Worm (Caenorhabditis elegans) whole organism, L1 larva: ENCODE measurements around the gene col-84.

ENCODE experiments used
- C04F5.9 ChIP-seq: sonication (generic microtip); optimal IDR thresholded peaks from 2 replicates; lab custom pipeline; 2016; ENCODE audit warnings: missing genetic modification characterization, missing compliant biosample characterization
- C16A3.4 ChIP-seq: fragments of 150-350 bp; optimal IDR thresholded peaks from 2 replicates; lab custom pipeline; 2014; ENCODE audit warnings: missing biosample characterization, missing genetic modification characterization
- F16B12.6 ChIP-seq: fragments of 150-350 bp; optimal IDR thresholded peaks from 2 replicates; lab custom pipeline; 2014; ENCODE audit warnings: missing biosample characterization, missing genetic modification characterization
- Y116A8C.19 ChIP-seq: sonication (generic microtip); optimal IDR thresholded peaks from 2 replicates; lab custom pipeline; 2016; ENCODE audit warnings: missing compliant biosample characterization, missing genetic modification characterization, borderline replicate concordance
- blmp-1 ChIP-seq: fragments of 150-350 bp; optimal IDR thresholded peaks from 2 replicates; lab custom pipeline; 2014; ENCODE audit warnings: missing biosample characterization, missing genetic modification characterization
- ceh-63 ChIP-seq: fragments of 200-800 bp; sonication (Bioruptor generic); optimal IDR thresholded peaks from 2 replicates; lab custom pipeline; 2018; ENCODE audit warnings: mild to moderate bottlenecking, missing genetic modification characterization, missing compliant biosample characterization
- ceh-8 ChIP-seq: fragments of 200-800 bp; sonication (Bioruptor generic); optimal IDR thresholded peaks from 2 replicates; lab custom pipeline; 2018; ENCODE audit warnings: mild to moderate bottlenecking, missing genetic modification characterization, moderate library complexity, missing compliant biosample characterization
- ceh-90 ChIP-seq: sonication (generic microtip); optimal IDR thresholded peaks from 2 replicates; lab custom pipeline; 2016; ENCODE audit warnings: missing genetic modification characterization, missing compliant biosample characterization
- dpl-1 ChIP-seq, 3 experiments: fragments of 150-350 bp in 2 of 3; sonication (generic microtip) in 1 of 3; optimal IDR thresholded peaks; 2 replicates each; lab custom pipeline; 2014 to 2017; ENCODE audit warnings: missing biosample characterization in 3 of 3, missing genetic modification characterization in 3 of 3, missing genetic modification reagents in 3 of 3
- dsc-1 ChIP-seq: sonication (generic microtip); optimal IDR thresholded peaks from 2 replicates; lab custom pipeline; 2016; ENCODE audit warnings: mild to moderate bottlenecking, missing genetic modification characterization, missing compliant biosample characterization
- efl-1 ChIP-seq, 4 experiments: fragments of 150-350 bp; optimal IDR thresholded peaks in 3 of 4; peaks in 1 of 4; 1 replicate in 1 of 4; 2 replicates in 3 of 4; lab custom pipeline; 2014; ENCODE audit warnings: missing biosample characterization in 2 of 4, missing genetic modification characterization in 2 of 4, missing genetic modification reagents in 2 of 4
- ets-5 ChIP-seq: fragments of 200-800 bp; sonication (Bioruptor generic); IDR thresholded peaks from 2 replicates; pipeline ENCODE4 v1.3.6; 2022; ENCODE audit warnings: missing genetic modification characterization, missing compliant biosample characterization
- fkh-10 ChIP-seq: sonication (generic microtip); optimal IDR thresholded peaks from 2 replicates; lab custom pipeline; 2017; ENCODE audit warnings: missing biosample characterization, missing genetic modification reagents, missing genetic modification characterization
- fkh-4 ChIP-seq: sonication (generic microtip); optimal IDR thresholded peaks from 2 replicates; lab custom pipeline; 2016; ENCODE audit warnings: missing compliant biosample characterization, missing genetic modification characterization, borderline replicate concordance
- fkh-8 ChIP-seq: sonication (generic microtip); optimal IDR thresholded peaks from 2 replicates; lab custom pipeline; 2016; ENCODE audit warnings: mild to moderate bottlenecking, missing genetic modification characterization, missing compliant biosample characterization
- grh-1 ChIP-seq: fragments of 200-800 bp; sonication (Bioruptor generic); IDR thresholded peaks from 2 replicates; pipeline ENCODE4 v1.3.6; 2022; ENCODE audit warnings: missing genetic modification reagents, missing genetic modification characterization, missing compliant biosample characterization
- hlh-17 ChIP-seq: fragments of 200-800 bp; sonication (Bioruptor generic); optimal IDR thresholded peaks from 2 replicates; lab custom pipeline; 2018; ENCODE audit warnings: missing genetic modification characterization, mild to moderate bottlenecking, missing compliant biosample characterization, moderate library complexity, borderline replicate concordance
- isw-1 ChIP-seq: fragments of 200-800 bp; sonication (Bioruptor generic); IDR thresholded peaks from 2 replicates; pipeline ENCODE4 v1.3.6; 2022; ENCODE audit warnings: missing genetic modification characterization, missing compliant biosample characterization
- lin-13 ChIP-seq: fragments of 150-350 bp; optimal IDR thresholded peaks from 2 replicates; lab custom pipeline; 2014; ENCODE audit warnings: missing biosample characterization, missing genetic modification reagents, missing genetic modification characterization
- lin-14 ChIP-seq: fragments of 200-800 bp; sonication (Bioruptor generic); optimal IDR thresholded peaks from 2 replicates; lab custom pipeline; 2018; ENCODE audit warnings: mild to moderate bottlenecking, missing genetic modification characterization, moderate library complexity, missing compliant biosample characterization
- lin-39 ChIP-seq: fragments of 150-350 bp; optimal IDR thresholded peaks from 2 replicates; lab custom pipeline; 2014; ENCODE audit warnings: missing biosample characterization, missing genetic modification reagents, missing genetic modification characterization
- lsy-2 ChIP-seq, 2 experiments: fragments of 150-350 bp; optimal IDR thresholded peaks; 2 replicates each; lab custom pipeline; 2014; ENCODE audit warnings: missing biosample characterization in 2 of 2, missing genetic modification characterization in 2 of 2
- mab-9 ChIP-seq: fragments of 200-800 bp; sonication (Bioruptor generic); IDR thresholded peaks from 2 replicates; pipeline ENCODE4 v1.3.6; 2022; ENCODE audit warnings: missing genetic modification reagents, missing genetic modification characterization, missing compliant biosample characterization
- mdl-1 ChIP-seq, 2 experiments: fragments of 150-350 bp; optimal IDR thresholded peaks; 2 replicates each; lab custom pipeline; 2014 to 2017; ENCODE audit warnings: missing biosample characterization in 2 of 2, missing genetic modification characterization in 2 of 2, inconsistent platforms in 1 of 2
- mef-2 ChIP-seq: fragments of 150-350 bp; optimal IDR thresholded peaks from 2 replicates; lab custom pipeline; 2014; ENCODE audit warnings: missing biosample characterization, missing genetic modification characterization
- nhr-12 ChIP-seq: sonication (generic microtip); optimal IDR thresholded peaks from 2 replicates; lab custom pipeline; 2017; ENCODE audit warnings: missing biosample characterization, missing genetic modification characterization
- nhr-28 ChIP-seq: fragments of 150-350 bp; optimal IDR thresholded peaks from 2 replicates; lab custom pipeline; 2014; ENCODE audit warnings: missing biosample characterization, missing genetic modification characterization
- nhr-47 ChIP-seq: sonication (generic microtip); optimal IDR thresholded peaks from 2 replicates; lab custom pipeline; 2016; ENCODE audit warnings: mild to moderate bottlenecking, missing genetic modification characterization, moderate library complexity, missing compliant biosample characterization
- nhr-76 ChIP-seq: sonication (generic microtip); optimal IDR thresholded peaks from 2 replicates; lab custom pipeline; 2017; ENCODE audit warnings: missing biosample characterization, missing genetic modification characterization
- nhr-84 ChIP-seq: sonication (generic microtip); optimal IDR thresholded peaks from 2 replicates; lab custom pipeline; 2017; ENCODE audit warnings: missing biosample characterization, missing genetic modification characterization
- nhr-85 ChIP-seq: sonication (generic microtip); peaks from one replicate; lab custom pipeline; 2016; ENCODE audit warnings: missing genetic modification characterization, inconsistent platforms, missing compliant biosample characterization
- nhr-90 ChIP-seq: sonication (generic microtip); optimal IDR thresholded peaks from 2 replicates; lab custom pipeline; 2016; ENCODE audit warnings: mild to moderate bottlenecking, missing genetic modification characterization, missing compliant biosample characterization; ENCODE audit not compliant: poor library complexity
- pag-3 ChIP-seq: sonication (generic microtip); optimal IDR thresholded peaks from 2 replicates; lab custom pipeline; 2017; ENCODE audit warnings: missing genetic modification characterization, mild to moderate bottlenecking, missing compliant biosample characterization, antibody characterized with exemption, borderline replicate concordance; ENCODE audit not compliant: insufficient read depth
- pax-3 ChIP-seq: fragments of 200-800 bp; sonication (Bioruptor generic); optimal IDR thresholded peaks from 2 replicates; lab custom pipeline; 2018; ENCODE audit warnings: mild to moderate bottlenecking, missing genetic modification characterization, moderate library complexity, missing compliant biosample characterization
- pqm-1 ChIP-seq: sonication (generic microtip); optimal IDR thresholded peaks from 3 replicates; lab custom pipeline; 2017; ENCODE audit warnings: missing biosample characterization, missing genetic modification characterization
- swsn-7 ChIP-seq: sonication (generic microtip); optimal IDR thresholded peaks from 2 replicates; lab custom pipeline; 2016; ENCODE audit warnings: missing genetic modification characterization, missing compliant biosample characterization
- tbx-2 ChIP-seq: sonication (generic microtip); optimal IDR thresholded peaks from 2 replicates; lab custom pipeline; 2016; ENCODE audit warnings: missing genetic modification characterization, missing compliant biosample characterization
- tlp-1 ChIP-seq: fragments of 150-350 bp; optimal IDR thresholded peaks from 2 replicates; lab custom pipeline; 2014; ENCODE audit warnings: missing biosample characterization, missing genetic modification characterization
- unc-130 ChIP-seq: fragments of 150-350 bp; optimal IDR thresholded peaks from 2 replicates; lab custom pipeline; 2017; ENCODE audit warnings: missing biosample characterization, missing genetic modification characterization, inconsistent platforms
- unc-98 ChIP-seq: fragments of 200-800 bp; sonication (Bioruptor generic); IDR thresholded peaks from 2 replicates; pipeline ENCODE4 v1.3.6; 2022; ENCODE audit warnings: missing genetic modification characterization, missing compliant biosample characterization
- xbp-1 ChIP-seq: sonication (generic microtip); optimal IDR thresholded peaks from 2 replicates; lab custom pipeline; 2016; ENCODE audit warnings: missing genetic modification characterization, missing compliant biosample characterization
- zag-1 ChIP-seq: fragments of 150-350 bp; optimal IDR thresholded peaks from 2 replicates; lab custom pipeline; 2014; ENCODE audit warnings: missing biosample characterization, missing genetic modification characterization
- ztf-4 ChIP-seq: fragments of 150-350 bp; optimal IDR thresholded peaks from 2 replicates; lab custom pipeline; 2014; ENCODE audit warnings: missing biosample characterization, missing genetic modification characterization

col-84 gene

DNA sequence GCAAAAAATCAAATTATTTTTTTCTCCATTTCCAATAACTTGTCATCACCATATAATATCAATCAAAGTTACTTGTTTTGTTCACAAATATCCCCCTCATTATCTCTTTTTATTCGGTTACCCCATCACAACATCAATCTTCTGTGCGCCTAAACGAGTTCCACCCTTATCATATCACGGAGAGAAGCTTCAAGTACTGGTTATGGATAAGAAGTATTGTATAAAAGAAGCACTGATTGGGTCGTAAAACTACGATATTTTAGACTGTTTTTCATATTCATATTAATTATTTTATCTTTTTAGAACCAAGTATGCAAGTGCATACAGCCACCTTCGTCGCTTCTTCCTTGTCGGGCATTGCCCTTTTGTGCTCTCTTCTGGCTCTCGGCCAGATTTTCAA, at the start of gene col-84:
col-84 (plus strand) TSS at position 301 of the 400 bp plus-strand sequence.
- no peak for TF ChIP-seq lin-13 (GFP tag; lab: Kevin White, UChicago)
- TF ChIP-seq mef-2 (tag; lab: Kevin White, UChicago), result no peak
- TF ChIP-seq unc-130, result no peak
- no peak for TF ChIP-seq mdl-1 (tag; optimal IDR thresholded peaks at IDR 0.05; lab: Kevin White, UChicago)
- TF ChIP-seq ets-5 (GFP tag; lab: Robert Waterston, UW), result no peak

DNA sequence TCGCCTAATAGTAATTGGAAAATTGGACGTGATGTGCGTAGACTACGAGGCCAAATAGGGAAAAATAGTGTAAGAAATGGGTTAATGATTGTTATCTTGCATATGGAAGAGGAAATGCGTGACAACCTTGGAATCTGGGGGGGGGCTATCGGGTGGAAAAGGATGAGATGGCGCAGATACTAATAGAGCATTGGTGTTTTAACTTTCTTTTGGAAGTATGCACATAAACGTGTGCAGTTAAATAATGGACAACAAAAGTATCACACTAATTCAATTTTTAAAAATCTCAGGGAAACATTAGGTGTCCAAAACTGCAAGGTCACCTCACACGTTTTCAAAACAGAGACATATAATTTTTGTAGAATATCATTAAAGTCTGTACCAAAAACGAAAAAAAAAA, 48.5 kb upstream of the col-84 start, which contains the start of gene Y6D1A.2:
Y6D1A.2 (minus strand) TSS at position 101 of the 400 bp plus-strand sequence.
- no peak for TF ChIP-seq tbx-2
- TF ChIP-seq ceh-8, result no peak
- peak; percentile 66 for TF ChIP-seq nhr-85
- peak; percentile 17 for TF ChIP-seq blmp-1 (tag; lab: Kevin White, UChicago)

DNA sequence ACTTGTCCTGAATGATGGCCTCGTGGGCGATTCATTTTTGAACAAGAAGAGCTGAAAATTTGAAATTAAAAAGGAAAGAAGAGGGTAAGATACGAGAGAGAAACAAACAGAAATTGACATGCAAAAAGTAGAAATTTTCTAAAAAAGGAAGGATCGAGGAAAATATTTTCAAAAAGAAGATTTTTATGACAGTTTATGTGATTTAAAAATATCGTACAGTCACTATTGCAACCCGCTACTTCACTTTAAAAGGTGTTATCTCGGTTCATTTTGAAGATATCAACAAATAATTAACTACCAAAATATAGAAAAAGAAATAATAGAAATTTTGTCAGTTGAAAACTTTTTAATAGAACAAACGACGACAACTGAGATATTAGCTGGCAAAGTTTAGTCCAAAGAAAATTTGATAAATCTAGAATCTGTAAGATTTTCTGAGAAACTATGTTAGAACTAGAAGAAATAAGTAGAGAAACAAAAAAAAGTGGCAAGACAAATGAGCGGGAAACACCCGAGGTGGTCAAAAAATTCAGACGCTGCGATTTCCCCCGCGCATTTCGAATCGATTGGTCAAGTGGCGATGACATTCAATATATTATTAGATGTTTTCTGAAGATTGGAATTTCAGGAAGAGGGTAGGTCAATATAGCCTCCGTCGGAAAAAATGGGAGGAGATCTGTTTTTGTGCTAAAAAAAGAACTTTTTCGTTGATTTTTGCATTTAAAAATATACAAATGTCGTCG, 44.6 kb upstream of the col-84 start, which contains the start of gene Y6D1A.1:
Y6D1A.1 (minus strand) TSS at position 51 of the 743 bp plus-strand sequence.
- TF ChIP-seq mab-9 (no peak), efl-1 (optimal IDR thresholded peaks at IDR 0.05; lab: Kevin White, UChicago) (no peak), efl-1 (GFP tag; optimal IDR thresholded peaks at IDR 0.05 in 1 of 2; lab: Kevin White, UChicago) (peak in 1 of 2 experiments; percentile 45)

DNA sequence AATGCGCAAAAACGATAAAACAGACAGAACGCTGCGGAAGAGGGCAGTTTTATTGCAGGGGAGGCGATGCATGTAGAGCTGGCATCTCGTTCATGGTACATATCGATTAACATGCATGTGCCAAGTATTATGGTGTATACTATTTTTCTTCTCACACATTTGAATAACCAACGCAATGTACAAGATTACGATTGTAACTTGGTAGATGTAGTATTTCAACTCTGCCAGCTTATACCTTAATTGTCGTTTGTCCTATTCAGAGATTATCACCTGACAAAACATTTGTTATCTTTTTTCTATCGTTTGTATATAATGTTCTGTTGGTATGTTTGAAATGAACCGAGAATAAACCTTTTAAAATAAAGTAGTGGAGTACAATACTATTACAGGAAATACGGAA, 38.4 kb upstream of the col-84 start, which contains the start of gene pes-5:
pes-5 (minus strand) TSS at position 101 of the 400 bp plus-strand sequence.
- TF ChIP-seq tbx-2 (no peak), hlh-17 (no peak), mef-2 (tag; lab: Kevin White, UChicago) (no peak), dsc-1 (tag; lab: Kevin White, UChicago) (no peak), xbp-1 (no peak), fkh-4 (no peak), lin-14 (no peak), pax-3 (tag; lab: Kevin White, UChicago) (no peak), C16A3.4 (tag; lab: Kevin White, UChicago) (no peak), lin-13 (GFP tag; lab: Kevin White, UChicago) (no peak), zag-1 (tag; lab: Kevin White, UChicago) (no peak), lin-39 (tag; lab: Kevin White, UChicago) (no peak), tlp-1 (tag; lab: Kevin White, UChicago) (no peak), lsy-2 (tag; optimal IDR thresholded peaks at IDR 0.05; lab: Kevin White, UChicago) (no peak), isw-1 (no peak), swsn-7 (tag; lab: Kevin White, UChicago) (no peak), unc-98 (GFP tag; lab: Robert Waterston, UW) (no peak)
- TF ChIP-seq, all 84 proteins: peak for 0

DNA sequence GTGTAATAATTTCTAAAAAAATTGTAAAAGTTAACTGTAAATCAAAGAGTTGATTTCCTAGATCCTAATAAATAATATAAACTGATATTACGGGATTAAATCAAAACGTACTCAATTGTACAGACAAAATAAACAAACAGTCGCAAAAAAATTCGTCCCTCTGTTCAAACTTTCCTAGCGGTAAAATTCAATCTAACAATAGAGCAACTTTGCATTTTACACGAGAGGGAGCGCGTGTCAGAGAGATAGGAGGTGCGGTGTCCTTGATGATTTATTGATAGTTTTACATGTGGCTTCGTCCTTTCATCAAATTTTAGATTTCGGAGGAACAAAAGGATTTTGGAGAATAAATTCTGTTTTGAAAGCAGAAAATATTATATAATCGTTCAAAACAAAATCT, 37.7 kb upstream of the col-84 start:
- no peak for TF ChIP-seq pag-3 (tag; lab: Kevin White, UChicago)
- peak in 1 of 2 experiments; percentile 62 for TF ChIP-seq lsy-2 (tag; optimal IDR thresholded peaks at IDR 0.05; lab: Kevin White, UChicago)
- peak in 2 of 3 experiments; percentile 42 to 67 for TF ChIP-seq dpl-1 (GFP tag; optimal IDR thresholded peaks at IDR 0.05; lab: Kevin White, UChicago)
- TF ChIP-seq pqm-1, result no peak
- no peak for TF ChIP-seq ceh-63 (GFP tag; lab: Kevin White, UChicago)
- TF ChIP-seq grh-1 (GFP tag; lab: Robert Waterston, UW), result no peak
- TF ChIP-seq F16B12.6 (tag; lab: Kevin White, UChicago), result no peak
- no peak for TF ChIP-seq nhr-47
- TF ChIP-seq pax-3 (tag; lab: Kevin White, UChicago), result no peak
- TF ChIP-seq mdl-1 (tag; optimal IDR thresholded peaks at IDR 0.05; lab: Kevin White, UChicago), result peak in 1 of 2 experiments; percentile 65
- TF ChIP-seq isw-1, result no peak
- peak; percentile 5 for TF ChIP-seq nhr-90 (tag; lab: Kevin White, UChicago)
- TF ChIP-seq lin-39 (tag; lab: Kevin White, UChicago), result no peak
- TF ChIP-seq C04F5.9, result no peak
- TF ChIP-seq ztf-4 (tag; lab: Kevin White, UChicago), result no peak
- no peak for TF ChIP-seq ceh-90
- TF ChIP-seq fkh-8 (tag; lab: Kevin White, UChicago), result no peak
- TF ChIP-seq fkh-10 (GFP tag; lab: Kevin White, UChicago), result no peak
- TF ChIP-seq nhr-84 (tag; lab: Kevin White, UChicago), result no peak
- no peak for TF ChIP-seq tbx-2
- TF ChIP-seq nhr-76, result no peak
- TF ChIP-seq blmp-1 (tag; lab: Kevin White, UChicago), result peak; percentile 64
- no peak for TF ChIP-seq Y116A8C.19 (tag; lab: Kevin White, UChicago)
- no peak for TF ChIP-seq nhr-12
- no peak for TF ChIP-seq nhr-28 (tag; lab: Kevin White, UChicago)
